Fruit fly (Drosophila melanogaster): ENCODE results near the gene REPTOR-BP.

The REPTOR-BP gene

dm6 chr2L:10249655-10250202 is 14.2 kb upstream of the REPTOR-BP start (continued):
- TF ChIP-seq CG17802 (tag; optimal IDR thresholded peaks at IDR 0.05) (no peak), CG32767 (GFP tag; IDR thresholded peaks at IDR 0.05) (peak; percentile 69; the same call in 1 of the 2 replicates), CHES-1-like (GFP tag; optimal IDR thresholded peaks at IDR 0.05) (peak; percentile 15), GATAe (GFP tag; conservative IDR thresholded peaks at IDR 0.05) (no peak), Eip74EF (GFP tag; optimal IDR thresholded peaks at IDR 0.05) (no peak), Usf (GFP tag; optimal IDR thresholded peaks at IDR 0.05) (no peak), twi (tag; optimal IDR thresholded peaks at IDR 0.05) (peak; percentile 53), CG12659 (GFP tag; optimal IDR thresholded peaks at IDR 0.05) (peak; percentile 1), CG34224 (GFP tag; IDR thresholded peaks at IDR 0.05; ENCODE audit: partially characterized antibody) (no peak), MBD-R2 (GFP tag; IDR thresholded peaks at IDR 0.05) (no peak), CG17361 (GFP tag; IDR thresholded peaks at IDR 0.05) (no peak), crol (GFP tag; IDR thresholded peaks at IDR 0.05) (no peak), CG14441 (GFP tag; IDR thresholded peaks at IDR 0.05) (no peak), cad (GFP tag; optimal IDR thresholded peaks at IDR 0.05) (no peak), CG17328 (GFP tag; IDR thresholded peaks at IDR 0.05) (no peak), jing (GFP tag; optimal IDR thresholded peaks at IDR 0.05) (no peak), vvl (GFP tag; IDR thresholded peaks at IDR 0.05) (no peak), en (GFP tag; optimal IDR thresholded peaks at IDR 0.05) (no peak), cas (GFP tag; IDR thresholded peaks at IDR 0.05) (no peak), wek (GFP tag; optimal IDR thresholded peaks at IDR 0.05) (peak; percentile 70), CG33213 (GFP tag; optimal IDR thresholded peaks at IDR 0.05) (peak; percentile 41), CG9215 (GFP tag; IDR thresholded peaks at IDR 0.05) (no peak), CG4707 (GFP tag; optimal IDR thresholded peaks at IDR 0.05) (peak; percentile 60), pb (GFP tag; optimal IDR thresholded peaks at IDR 0.05) (no peak), CG13424 (tag; optimal IDR thresholded peaks at IDR 0.05) (peak; percentile 34), CG1024 (GFP tag; IDR thresholded peaks at IDR 0.05) (peak; percentile 61; the same call in 1 of the 2 replicates), Med (GFP tag) (peak; percentile 73), CG14050 (GFP tag; IDR thresholded peaks at IDR 0.05) (no peak), run (tag; optimal IDR thresholded peaks at IDR 0.05) (no peak), CG30020 (tag; optimal IDR thresholded peaks at IDR 0.05) (peak; percentile 74), unpg (GFP tag; optimal IDR thresholded peaks at IDR 0.05) (no peak), Doc2 (GFP tag; IDR thresholded peaks at IDR 0.05) (no peak), zfh1 (GFP tag; IDR thresholded peaks at IDR 0.05) (no peak), B-H2 (GFP tag; optimal IDR thresholded peaks at IDR 0.05) (peak; percentile 31), CG10959 (GFP tag; IDR thresholded peaks at IDR 0.05) (no peak), CG32772 (GFP tag; IDR thresholded peaks at IDR 0.05) (no peak), CG12071 (GFP tag; optimal IDR thresholded peaks at IDR 0.05) (no peak), chif (GFP tag; optimal IDR thresholded peaks at IDR 0.05) (no peak), tgo (GFP tag; IDR thresholded peaks at IDR 0.05) (no peak), HmgZ (tag; optimal IDR thresholded peaks at IDR 0.05) (peak; percentile 0), CG11093 (GFP tag; IDR thresholded peaks at IDR 0.05) (no peak), Fer1 (GFP tag; optimal IDR thresholded peaks at IDR 0.05) (peak; percentile 49), CG2712 (tag; optimal IDR thresholded peaks at IDR 0.05) (peak; percentile 9), klu (GFP tag; IDR thresholded peaks at IDR 0.05) (no peak), trh (GFP tag; optimal IDR thresholded peaks at IDR 0.05) (peak; percentile 20), Xrp1 (GFP tag; IDR thresholded peaks at IDR 0.05) (peak; percentile 64), nerfin-1 (tag; optimal IDR thresholded peaks at IDR 0.05) (peak; percentile 91), unc-4 (GFP tag; IDR thresholded peaks at IDR 0.05; ENCODE audit: partially characterized antibody) (no peak), CG10274 (GFP tag; optimal IDR thresholded peaks at IDR 0.05) (no peak), Chrac-16 (GFP tag; optimal IDR thresholded peaks at IDR 0.05) (no peak), slp2 (GFP tag; optimal IDR thresholded peaks at IDR 0.05) (no peak)
